Worm (Caenorhabditis elegans): ENCODE measurements around the gene col-116.
"Not testable (repeated sequence)": the region's sequence is repeated elsewhere in the genome, so short reads cannot be mapped to it uniquely, and the experiment has no call there.

Gene col-116

DNA sequence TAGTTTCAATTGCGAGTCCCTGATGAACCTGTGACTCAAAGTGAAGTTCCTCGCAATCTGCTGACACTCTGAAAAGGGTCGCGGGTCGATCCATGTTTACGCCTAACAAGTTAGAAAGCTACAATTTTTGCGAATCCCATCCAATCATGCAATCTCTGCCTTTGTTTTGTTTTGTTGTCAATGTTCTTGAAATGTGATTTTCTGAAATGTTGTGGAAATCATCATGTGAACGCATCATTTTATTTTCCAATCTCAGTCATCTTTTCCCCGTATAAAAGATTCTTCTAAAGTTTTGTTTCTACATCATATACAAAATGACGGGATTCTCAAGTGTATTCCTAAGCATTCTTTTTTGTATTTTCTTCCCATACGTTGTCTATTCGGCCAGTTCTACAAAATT, 7.6 kb upstream of the col-116 start, which contains the start of gene F17E9.4:
TSS of gene F17E9.4 (plus strand) at position 301 of the 400 bp plus-strand sequence.
- no peak for TF ChIP-seq unc-62 (GFP tag; optimal IDR thresholded peaks at IDR 0.05)

- not testable (repeated sequence) for TF ChIP-seq unc-62 (GFP tag; optimal IDR thresholded peaks at IDR 0.05)
These were observed 3.7 kb upstream of the col-116 start, which contains the start of gene F17E9.16 for ce11 chrIV:8352036-8352435. F17E9.16 (plus strand) TSS chrIV:8352336.

ce11 chrIV:8354572-8354971, 1.1 kb upstream of the col-116 start, which contains the start of gene F17E9.3:
F17E9.3 (plus strand) TSS chrIV:8354872.
- TF ChIP-seq unc-62 (GFP tag; optimal IDR thresholded peaks at IDR 0.05) = no peak

DNA sequence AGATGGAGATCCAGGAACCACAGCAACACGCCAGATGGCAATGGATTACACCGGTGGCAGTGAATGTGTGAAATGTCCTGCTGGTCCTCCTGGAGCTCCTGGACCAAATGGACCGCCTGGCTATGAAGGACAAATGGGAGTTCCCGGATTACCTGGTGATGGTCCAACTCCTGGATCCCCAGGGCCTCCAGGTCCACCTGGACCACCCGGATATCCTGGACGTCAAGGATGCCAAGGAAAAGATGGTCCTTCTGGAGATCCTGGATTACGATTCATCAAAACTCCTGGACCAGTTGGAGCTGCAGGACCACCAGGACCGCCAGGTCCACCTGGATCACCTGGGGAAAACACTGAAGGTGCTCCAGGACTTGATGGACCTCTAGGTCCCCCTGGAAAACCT, 1.6 kb downstream of the col-116 start:
- TF ChIP-seq unc-62 (GFP tag; optimal IDR thresholded peaks at IDR 0.05) = no peak

DNA sequence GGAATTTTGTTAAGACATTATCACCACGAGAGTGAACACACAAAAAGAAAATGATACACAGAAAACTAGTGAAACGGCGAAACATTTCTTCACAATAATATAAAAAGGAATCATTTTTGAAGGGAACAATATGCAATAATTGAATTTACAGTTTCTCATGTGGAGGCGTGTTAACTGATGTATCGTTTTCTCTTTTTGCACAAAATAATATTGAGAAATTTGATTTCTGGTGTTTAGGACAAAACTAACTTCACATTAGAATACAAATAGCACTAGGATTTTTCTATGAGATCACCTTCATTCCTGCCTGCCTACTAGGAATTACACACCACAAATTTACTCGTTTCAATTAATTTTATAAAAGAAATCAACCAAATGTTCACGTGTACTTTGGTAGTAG, 2.8 kb downstream of the col-116 start, which contains the start of gene D2096.13:
TSS of gene D2096.13 (minus strand) at position 101 of the 400 bp plus-strand sequence.
- TF ChIP-seq unc-62 (GFP tag; optimal IDR thresholded peaks at IDR 0.05) = no peak

DNA sequence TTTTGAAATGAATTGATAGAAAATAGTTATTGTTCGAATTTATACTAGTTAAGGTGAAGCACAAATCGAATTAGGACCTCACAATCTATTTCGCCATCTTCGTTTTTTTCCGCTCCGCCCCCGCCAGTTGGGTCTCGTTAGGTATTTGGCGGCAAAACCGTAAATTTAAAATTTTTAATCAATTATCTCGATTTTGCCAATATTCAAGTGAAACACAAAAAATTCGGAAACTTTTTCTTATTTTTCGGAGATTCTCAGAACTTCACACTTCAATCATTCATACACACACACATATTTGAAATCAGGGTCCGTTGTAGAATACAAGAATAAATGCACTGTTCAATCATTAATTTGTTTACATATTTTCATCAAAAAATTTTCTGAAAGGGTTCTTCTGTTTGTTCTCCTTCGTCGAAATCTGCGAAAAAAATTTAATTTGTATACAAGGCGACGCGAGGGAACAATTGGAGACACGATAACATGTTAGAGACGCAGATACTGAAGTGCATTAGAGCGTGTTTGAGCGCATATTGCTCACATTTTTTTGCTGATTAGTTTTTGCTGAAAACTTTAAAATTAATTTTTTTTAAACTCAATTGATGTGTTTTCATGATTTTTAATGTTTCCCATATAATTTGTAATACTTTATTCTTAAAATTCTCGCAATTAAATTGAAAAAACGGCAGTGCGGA, 4.2 kb downstream of the col-116 start, which contains the start of gene D2096.5:
TSS of gene D2096.5 (minus strand) at position 51 of the 692 bp plus-strand sequence.
- TF ChIP-seq unc-62 (GFP tag; optimal IDR thresholded peaks at IDR 0.05) = no peak

DNA sequence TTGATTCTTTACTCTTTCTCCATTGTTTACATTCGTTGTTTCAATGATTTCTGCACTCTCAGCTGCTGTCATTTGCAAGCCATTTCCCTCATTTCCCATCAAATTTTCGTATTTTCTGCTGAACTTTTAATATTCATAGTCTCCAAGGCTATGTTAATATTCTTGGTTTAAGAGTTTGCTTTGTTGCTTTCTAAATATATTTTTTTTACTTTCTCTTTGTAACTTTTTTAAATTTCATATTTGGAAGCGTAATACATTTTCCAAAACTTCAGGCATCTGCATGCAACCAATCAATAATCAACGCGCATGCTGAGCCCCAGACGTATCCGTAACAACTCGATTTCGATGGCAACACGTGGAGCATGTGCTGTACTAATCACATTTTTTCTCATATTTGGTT, 5.1 kb downstream of the col-116 start, which contains the start of gene sqv-1:
TSS of gene sqv-1 (plus strand) at position 301 of the 400 bp plus-strand sequence.
- TF ChIP-seq unc-62 (GFP tag; optimal IDR thresholded peaks at IDR 0.05) = no peak

DNA sequence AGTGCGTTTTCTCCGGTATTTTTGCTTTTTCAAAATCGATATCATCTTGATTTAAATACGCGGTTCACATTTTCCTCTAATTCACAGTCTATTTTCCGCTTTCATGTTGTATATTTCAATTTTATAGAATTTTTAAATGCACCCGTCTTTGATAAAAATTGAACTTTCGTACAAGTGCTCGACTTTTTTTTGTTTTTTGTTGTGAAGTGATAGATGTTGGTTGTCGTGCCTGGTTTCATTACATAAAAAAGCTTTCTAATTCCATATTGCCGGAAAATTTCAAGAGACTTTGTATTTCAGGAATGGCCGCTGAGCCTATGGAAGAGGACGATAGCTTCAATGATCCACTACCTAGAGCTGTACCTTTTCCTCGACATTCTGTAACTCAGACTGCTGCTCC, 7.5 kb downstream of the col-116 start, which contains the start of gene D2096.12:
TSS of gene D2096.12 (plus strand) at position 301 of the 400 bp plus-strand sequence.
- no peak for TF ChIP-seq unc-62 (GFP tag; optimal IDR thresholded peaks at IDR 0.05)

DNA sequence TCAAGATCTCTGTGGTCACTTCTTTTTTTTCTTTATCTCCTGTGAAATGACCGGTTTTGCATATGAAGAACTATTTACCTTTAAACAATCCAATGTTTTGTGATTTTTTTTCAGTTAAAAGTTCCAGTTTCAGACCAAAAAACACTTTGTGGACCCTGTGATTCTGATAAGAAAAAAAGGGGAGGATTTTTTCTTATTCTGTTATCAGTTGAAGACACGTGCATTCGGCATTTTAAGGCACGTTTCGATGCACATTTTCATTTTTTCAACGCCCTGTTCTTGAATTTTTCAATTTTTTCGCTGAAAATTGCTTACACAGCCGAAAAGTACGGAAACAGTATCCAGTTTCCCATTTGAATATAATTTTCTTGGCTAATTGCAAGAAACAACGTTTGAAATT, 10.6 kb downstream of the col-116 start, which contains the start of gene aagr-1:
TSS of gene aagr-1 (plus strand) at position 227 of the 400 bp plus-strand sequence.
- no peak for TF ChIP-seq unc-62 (GFP tag; optimal IDR thresholded peaks at IDR 0.05)

ce11 chrIV:8367887-8368286, 12.2 kb downstream of the col-116 start:
- TF ChIP-seq unc-62 (GFP tag; optimal IDR thresholded peaks at IDR 0.05) = no peak

DNA sequence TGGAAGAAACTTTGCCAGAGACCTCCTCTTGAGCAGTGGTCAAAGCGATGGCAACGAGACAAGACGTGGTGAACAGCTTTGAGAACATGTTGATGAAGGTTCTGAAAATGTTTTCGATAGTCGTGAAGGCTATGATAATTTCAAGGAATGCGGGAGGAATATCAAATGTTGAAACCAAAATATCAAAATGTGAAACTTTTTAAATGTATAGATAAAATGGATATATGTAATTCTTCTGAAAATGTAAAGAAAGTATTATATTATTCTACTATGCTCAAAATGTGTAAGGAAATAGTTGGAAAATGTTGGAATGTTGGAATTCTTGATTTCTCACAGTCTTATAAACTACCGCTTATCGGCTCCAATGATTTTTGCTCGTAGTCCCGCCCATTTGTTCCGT, 13.4 kb downstream of the col-116 start, which contains the start of gene D2096.6:
TSS of gene D2096.6 (minus strand) at position 101 of the 400 bp plus-strand sequence.
- TF ChIP-seq unc-62 (GFP tag; optimal IDR thresholded peaks at IDR 0.05) = no peak

- TF ChIP-seq unc-62 (GFP tag; optimal IDR thresholded peaks at IDR 0.05) = no peak
These were observed 19.7 kb downstream of the col-116 start for ce11 chrIV:8375381-8375780.

DNA sequence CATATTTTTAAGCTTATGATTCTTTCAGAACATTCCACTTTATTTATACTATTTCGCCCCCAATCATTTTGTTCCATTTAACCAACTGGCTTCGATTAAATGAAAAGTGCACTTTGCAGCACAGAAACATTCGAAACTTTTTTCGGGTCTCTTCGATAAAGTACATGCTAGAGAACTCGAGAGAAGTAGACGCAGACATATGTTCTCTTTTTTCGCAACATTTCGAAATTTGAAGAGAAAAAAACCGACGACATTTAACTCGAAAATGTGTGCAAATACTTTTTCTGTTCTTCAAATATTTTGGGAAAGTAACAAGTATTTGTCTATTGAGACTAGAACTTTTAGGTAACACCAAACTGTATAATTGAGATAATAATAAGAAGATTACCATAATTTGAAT, 21.2 kb downstream of the col-116 start:
- no peak for TF ChIP-seq unc-62 (GFP tag; optimal IDR thresholded peaks at IDR 0.05)

DNA sequence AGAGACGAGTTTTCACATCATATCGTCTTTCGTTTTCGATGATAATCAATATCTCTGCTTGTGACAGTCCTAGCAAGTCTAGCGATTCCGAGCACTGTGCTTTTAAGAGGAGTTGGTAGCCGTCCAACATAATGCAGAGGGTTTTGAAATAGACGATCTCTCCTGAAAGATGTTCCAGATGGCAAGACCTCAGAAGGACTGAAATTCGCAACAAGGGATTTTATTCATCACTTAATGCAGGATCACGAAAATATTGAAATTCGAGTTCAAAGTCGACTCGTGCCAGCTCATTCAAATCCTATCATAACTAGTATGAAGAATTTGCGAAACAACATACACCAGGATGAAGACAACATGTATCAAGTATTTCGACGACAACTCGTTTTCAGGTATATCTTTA, 21.8 kb downstream of the col-116 start, which contains the start of gene D2096.7:
TSS of gene D2096.7 (minus strand) at position 130 of the 400 bp plus-strand sequence.
- TF ChIP-seq unc-62 (GFP tag; optimal IDR thresholded peaks at IDR 0.05) = no peak

DNA sequence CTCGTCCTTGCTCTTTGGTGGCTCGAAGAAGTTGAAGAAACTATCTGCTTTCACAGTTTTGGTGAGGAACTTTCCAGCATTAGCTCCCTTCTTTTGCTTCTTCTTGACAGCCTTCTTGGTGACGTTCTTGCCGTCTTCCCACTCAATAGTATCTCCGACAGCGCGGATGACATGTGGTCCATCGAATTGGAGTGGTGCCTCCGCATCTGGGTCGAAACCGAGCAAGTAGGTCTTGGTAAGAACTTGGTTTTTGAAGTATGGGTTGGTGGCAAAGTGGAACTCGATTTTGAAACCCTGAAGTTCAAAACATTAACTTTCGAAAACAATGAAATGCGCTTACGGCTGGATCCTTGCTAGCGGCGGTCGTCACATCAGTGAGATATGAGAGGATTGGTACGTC, 22.6 kb downstream of the col-116 start:
- TF ChIP-seq unc-62 (GFP tag; optimal IDR thresholded peaks at IDR 0.05) = no peak

DNA sequence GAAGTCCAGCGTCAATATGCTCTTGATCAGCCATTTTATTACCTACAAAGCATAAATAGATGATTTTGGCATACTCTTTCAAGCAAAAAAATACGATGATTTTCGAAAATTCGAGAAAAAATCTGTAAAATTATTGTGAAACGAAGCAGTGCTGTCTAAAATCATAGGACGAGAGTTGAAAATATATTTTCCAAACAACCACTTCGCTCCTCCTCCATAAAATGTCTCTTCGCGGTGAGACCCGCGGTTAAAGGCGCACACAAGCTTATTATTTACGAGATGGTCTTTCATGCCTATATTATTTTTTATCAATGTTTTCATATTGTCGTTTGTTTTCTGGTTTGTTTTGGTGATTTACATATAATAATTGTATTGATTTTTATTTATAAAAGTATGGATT, 23.6 kb downstream of the col-116 start, which contains the start of gene nap-1:
TSS of gene nap-1 (minus strand) at position 42 of the 400 bp plus-strand sequence.
- no peak for TF ChIP-seq unc-62 (GFP tag; optimal IDR thresholded peaks at IDR 0.05)

DNA sequence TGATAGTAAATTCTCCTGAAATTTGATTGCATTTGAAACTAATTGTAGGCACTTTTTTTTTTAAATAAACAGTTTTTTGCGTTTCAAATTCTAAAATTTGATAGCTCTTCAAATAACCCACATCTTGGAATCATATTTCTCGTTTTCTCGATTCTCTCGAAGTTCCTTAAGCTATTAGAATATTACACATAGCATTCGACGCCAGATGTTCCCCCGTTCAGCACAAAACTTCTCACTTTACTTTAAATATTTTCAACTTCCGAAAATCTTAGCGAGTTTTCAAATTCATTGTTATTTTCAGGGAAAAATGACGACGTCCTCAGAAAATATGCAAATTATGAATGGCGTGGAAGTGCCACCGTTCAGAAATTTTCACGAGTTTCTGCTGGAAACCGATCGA, 24.0 kb downstream of the col-116 start, which contains the start of gene praf-3:
TSS of gene praf-3 (plus strand) at position 301 of the 400 bp plus-strand sequence.
- TF ChIP-seq unc-62 (GFP tag; optimal IDR thresholded peaks at IDR 0.05) = no peak
